Worm (Caenorhabditis elegans) whole organism, L3 larva: ENCODE measurements around the gene C30G7.2.

ENCODE experiments used
- R02D3.7 ChIP-seq: fragments of 150-350 bp; optimal IDR thresholded peaks from 2 replicates; lab custom pipeline; 2014; ENCODE audit warnings: missing biosample characterization, missing genetic modification characterization
- ama-1 ChIP-seq: fragments of 150-350 bp; optimal IDR thresholded peaks from 2 replicates; lab custom pipeline; 2018
- egl-27 ChIP-seq: sonication (generic microtip); optimal IDR thresholded peaks from 4 replicates; lab custom pipeline; 2017; ENCODE audit warnings: missing biosample characterization, missing genetic modification reagents, missing genetic modification characterization
- egl-5 ChIP-seq: fragments of 150-350 bp; optimal IDR thresholded peaks from 2 replicates; lab custom pipeline; 2017; ENCODE audit warnings: missing biosample characterization, missing genetic modification reagents, missing genetic modification characterization, inconsistent platforms
- elt-1 ChIP-seq: fragments of 150-350 bp; optimal IDR thresholded peaks from 2 replicates; lab custom pipeline; 2014; ENCODE audit warnings: missing biosample characterization, missing genetic modification characterization
- elt-2 ChIP-seq: sonication (generic microtip); optimal IDR thresholded peaks from 2 replicates; lab custom pipeline; 2016; ENCODE audit warnings: missing genetic modification reagents, mild to moderate bottlenecking, missing genetic modification characterization, missing compliant biosample characterization
- eor-1 ChIP-seq, 2 experiments: fragments of 150-350 bp; optimal IDR thresholded peaks; 2 replicates each; lab custom pipeline; 2014 to 2018; ENCODE audit warnings: missing biosample characterization in 2 of 2, missing genetic modification characterization in 2 of 2
- fkh-10 ChIP-seq: sonication (generic microtip); optimal IDR thresholded peaks from 2 replicates; lab custom pipeline; 2017; ENCODE audit warnings: missing biosample characterization, missing genetic modification reagents, missing genetic modification characterization
- fkh-2 ChIP-seq: fragments of 150-350 bp; optimal IDR thresholded peaks from 2 replicates; lab custom pipeline; 2014; ENCODE audit warnings: missing biosample characterization, missing genetic modification reagents, missing genetic modification characterization
- fos-1 ChIP-seq: fragments of 150-350 bp; optimal IDR thresholded peaks from 2 replicates; lab custom pipeline; 2014; ENCODE audit warnings: missing biosample characterization, missing genetic modification characterization
- hmg-11 ChIP-seq: sonication (generic microtip); optimal IDR thresholded peaks from 2 replicates; lab custom pipeline; 2016; ENCODE audit warnings: missing genetic modification characterization, missing compliant biosample characterization
- lin-15B ChIP-seq: fragments of 150-350 bp; optimal IDR thresholded peaks from 2 replicates; lab custom pipeline; 2014; ENCODE audit warnings: missing biosample characterization, missing genetic modification characterization
- lsy-12 ChIP-seq: sonication (generic microtip); optimal IDR thresholded peaks from 2 replicates; lab custom pipeline; 2016; ENCODE audit warnings: mild to moderate bottlenecking, missing genetic modification characterization, missing compliant biosample characterization
- mml-1 ChIP-seq: fragments of 150-350 bp; sonication (generic microtip); optimal IDR thresholded peaks from 3 replicates; lab custom pipeline; 2014; ENCODE audit warnings: missing biosample characterization, missing genetic modification characterization
- nfya-1 ChIP-seq: sonication (generic microtip); optimal IDR thresholded peaks from 2 replicates; lab custom pipeline; 2017; ENCODE audit warnings: missing genetic modification characterization, mild to moderate bottlenecking, missing compliant biosample characterization, antibody characterized with exemption, moderate library complexity; ENCODE audit not compliant: insufficient read depth
- nhr-11 ChIP-seq: fragments of 150-350 bp; optimal IDR thresholded peaks from 2 replicates; lab custom pipeline; 2014; ENCODE audit warnings: missing biosample characterization, missing genetic modification characterization
- nhr-12 ChIP-seq: fragments of 150-350 bp; optimal IDR thresholded peaks from 2 replicates; lab custom pipeline; 2014; ENCODE audit warnings: missing biosample characterization, missing genetic modification characterization
- nhr-23 ChIP-seq: fragments of 150-350 bp; optimal IDR thresholded peaks from 2 replicates; lab custom pipeline; 2014; ENCODE audit warnings: missing biosample characterization, missing genetic modification reagents, missing genetic modification characterization
- nhr-25 ChIP-seq: sonication (generic microtip); optimal IDR thresholded peaks from 2 replicates; lab custom pipeline; 2017; ENCODE audit warnings: missing biosample characterization, missing genetic modification characterization
- nhr-28 ChIP-seq: fragments of 150-350 bp; optimal IDR thresholded peaks from 2 replicates; lab custom pipeline; 2014; ENCODE audit warnings: missing biosample characterization, missing genetic modification characterization
- nhr-43 ChIP-seq: sonication (generic microtip); optimal IDR thresholded peaks from 2 replicates; lab custom pipeline; 2016; ENCODE audit warnings: mild to moderate bottlenecking, missing genetic modification characterization, missing compliant biosample characterization; ENCODE audit not compliant: poor library complexity, severe bottlenecking
- nhr-67 ChIP-seq: fragments of 150-350 bp; optimal IDR thresholded peaks from 2 replicates; lab custom pipeline; 2014; ENCODE audit warnings: missing biosample characterization, missing genetic modification characterization
- nhr-76 ChIP-seq: fragments of 150-350 bp; sonication (generic microtip); optimal IDR thresholded peaks from 5 replicates; lab custom pipeline; 2014; ENCODE audit warnings: missing biosample characterization, missing genetic modification characterization
- pha-4 ChIP-seq: fragments of 150-350 bp; optimal IDR thresholded peaks from 2 replicates; lab custom pipeline; 2014; ENCODE audit warnings: missing biosample characterization, missing genetic modification reagents, missing genetic modification characterization
- pqm-1 ChIP-seq: fragments of 150-350 bp; optimal IDR thresholded peaks from 2 replicates; lab custom pipeline; 2017; ENCODE audit warnings: missing biosample characterization, missing genetic modification characterization, inconsistent platforms
- sea-2 ChIP-seq: fragments of 150-350 bp; sonication (generic microtip); optimal IDR thresholded peaks from 4 replicates; lab custom pipeline; 2014; ENCODE audit warnings: missing biosample characterization, missing genetic modification reagents, missing genetic modification characterization
- skn-1 ChIP-seq: fragments of 150-350 bp; optimal IDR thresholded peaks from 2 replicates; lab custom pipeline; 2014; ENCODE audit warnings: missing biosample characterization, missing genetic modification characterization
- tbx-2 ChIP-seq: sonication (generic microtip); optimal IDR thresholded peaks from 2 replicates; lab custom pipeline; 2016; ENCODE audit warnings: mild to moderate bottlenecking, missing genetic modification characterization, missing compliant biosample characterization
- unc-39 ChIP-seq: sonication (generic microtip); optimal IDR thresholded peaks from 4 replicates; lab custom pipeline; 2017; ENCODE audit warnings: missing biosample characterization, missing genetic modification characterization
- ztf-11 ChIP-seq: fragments of 150-350 bp; optimal IDR thresholded peaks from 2 replicates; lab custom pipeline; 2014; ENCODE audit warnings: missing biosample characterization, missing genetic modification characterization

Gene C30G7.2

DNA sequence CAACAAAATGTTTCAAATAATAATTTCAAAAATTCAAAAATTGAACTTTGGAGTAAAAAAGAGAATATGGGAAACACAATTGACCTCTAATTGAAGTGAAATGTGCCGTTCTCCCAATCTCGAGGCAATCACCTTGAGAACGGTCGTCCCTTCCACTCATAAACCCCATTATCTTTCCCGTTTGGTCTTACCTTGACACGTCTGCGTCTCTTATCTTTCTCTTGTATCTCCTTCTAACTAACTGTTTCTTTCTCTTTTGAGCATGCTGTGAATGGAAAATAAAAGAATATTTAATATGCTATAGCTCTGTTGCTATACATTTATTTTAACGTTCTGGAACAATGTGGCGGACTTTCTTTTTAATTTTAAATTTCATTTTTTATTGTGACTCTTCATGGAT lies 37.1 kb upstream of the C30G7.2 start, which contains the start of gene H12D21.10:
Gene H12D21.10, plus strand, starts transcription at position 260 of the 400 bp plus-strand sequence.
- TF ChIP-seq ama-1 (lab: Kevin White, UChicago), result no peak
- TF ChIP-seq nhr-25 (tag; lab: Kevin White, UChicago), result peak; percentile 27
- TF ChIP-seq pha-4, result peak; percentile 15
- TF ChIP-seq elt-2 (tag; lab: Kevin White, UChicago), result peak; percentile 13

DNA sequence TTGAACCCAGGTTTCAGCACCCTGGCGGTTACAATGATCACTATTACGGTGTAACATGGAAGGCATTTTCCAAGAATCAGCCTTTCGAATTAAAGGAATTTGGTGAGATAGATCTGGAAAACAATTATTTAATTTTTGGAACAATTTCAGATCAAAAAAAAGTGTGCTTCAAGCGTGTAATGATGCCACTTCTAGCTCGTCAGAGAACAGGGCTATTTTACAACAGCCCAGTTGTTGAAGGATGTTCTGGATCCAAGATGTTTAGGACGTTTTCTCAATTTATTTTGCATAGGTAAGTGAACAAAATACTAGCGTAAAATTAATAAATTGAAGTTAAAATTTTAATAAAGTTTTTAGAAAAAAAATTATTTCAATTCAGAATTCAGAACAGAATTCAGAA lies 35.8 kb upstream of the C30G7.2 start:
- no peak for TF ChIP-seq mml-1 (tag; lab: Kevin White, UChicago)
- TF ChIP-seq pha-4, result no peak
- no peak for TF ChIP-seq nhr-11
- no peak for TF ChIP-seq ztf-11 (tag; lab: Kevin White, UChicago)
- TF ChIP-seq ama-1 (lab: Kevin White, UChicago), result no peak
- no peak for TF ChIP-seq nhr-43 (tag; lab: Kevin White, UChicago)
- TF ChIP-seq nfya-1 (tag; lab: Kevin White, UChicago), result no peak
- no peak for TF ChIP-seq fos-1 (tag; lab: Kevin White, UChicago)
- no peak for TF ChIP-seq egl-27 (tag; lab: Kevin White, UChicago)
- TF ChIP-seq tbx-2, result no peak
- no peak for TF ChIP-seq nhr-12 (tag; lab: Kevin White, UChicago)
- TF ChIP-seq eor-1 (tag; optimal IDR thresholded peaks at IDR 0.05; lab: Kevin White, UChicago), result no peak
- no peak for TF ChIP-seq lsy-12
- TF ChIP-seq elt-2 (tag; lab: Kevin White, UChicago), result no peak
- no peak for TF ChIP-seq fkh-10 (GFP tag; lab: Kevin White, UChicago)
- no peak for TF ChIP-seq hmg-11 (tag; lab: Kevin White, UChicago)
- TF ChIP-seq, all 47 proteins: peak for 0

DNA sequence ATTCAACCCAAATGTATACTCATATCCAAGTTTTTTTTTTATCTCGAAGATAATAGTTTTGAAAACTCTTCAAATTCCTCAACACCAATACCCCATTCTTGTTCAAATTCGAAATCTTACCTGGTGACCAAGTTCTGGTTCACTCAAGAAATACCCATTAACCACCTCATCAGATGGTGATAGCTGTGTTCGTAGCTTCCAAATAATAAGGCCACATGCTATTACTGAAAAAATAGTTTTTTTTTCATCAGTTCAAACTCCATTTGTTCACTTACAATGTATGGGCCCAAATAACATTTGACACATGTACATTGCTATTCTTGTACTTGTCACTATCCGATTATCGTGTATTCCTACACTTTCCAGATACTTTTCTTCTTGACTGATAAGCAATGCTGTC lies 29.2 kb upstream of the C30G7.2 start:
- TF ChIP-seq fkh-10 (GFP tag; lab: Kevin White, UChicago) (no peak), sea-2 (no peak), fkh-2 (tag; lab: Kevin White, UChicago) (no peak), nhr-43 (tag; lab: Kevin White, UChicago) (no peak), nhr-23 (tag; lab: Kevin White, UChicago) (no peak), egl-5 (tag; lab: Kevin White, UChicago) (no peak), skn-1 (tag; lab: Kevin White, UChicago) (no peak), hmg-11 (tag; lab: Kevin White, UChicago) (no peak)
- TF ChIP-seq, all 47 proteins: peak for 0

DNA sequence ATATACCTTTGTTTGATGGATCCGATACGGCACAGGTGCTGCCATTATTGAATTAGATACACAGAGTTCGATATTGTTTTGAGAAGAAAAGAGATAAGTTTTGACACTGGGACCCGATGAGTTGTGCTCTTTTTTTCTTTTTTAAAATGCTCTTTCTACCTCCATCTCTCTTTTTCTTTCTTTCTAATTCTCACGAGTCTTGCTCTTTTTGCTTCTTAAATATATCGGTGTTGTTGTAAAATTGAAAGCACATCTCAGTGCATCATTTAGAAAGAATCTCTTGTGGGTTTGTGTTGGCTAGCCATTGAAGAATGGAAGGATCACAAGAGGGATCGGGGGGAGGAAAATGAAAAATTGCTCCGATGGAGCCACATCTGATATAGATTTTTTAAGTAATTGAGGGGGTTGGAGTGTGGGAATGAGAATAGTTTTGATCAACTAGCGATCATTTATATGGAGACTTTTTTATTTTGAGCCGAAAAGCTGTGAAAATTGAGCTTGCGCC lies 27.3 kb upstream of the C30G7.2 start, which contains the start of gene H12D21.9:
Gene H12D21.9, minus strand, starts transcription at position 148 of the 505 bp plus-strand sequence.
- TF ChIP-seq nhr-11 (no peak), skn-1 (tag; lab: Kevin White, UChicago) (no peak), nhr-28 (tag; lab: Kevin White, UChicago) (no peak), sea-2 (no peak), nhr-67 (no peak), fos-1 (tag; lab: Kevin White, UChicago) (no peak), elt-2 (tag; lab: Kevin White, UChicago) (no peak)
- TF ChIP-seq, all 47 proteins: peak for 0

DNA sequence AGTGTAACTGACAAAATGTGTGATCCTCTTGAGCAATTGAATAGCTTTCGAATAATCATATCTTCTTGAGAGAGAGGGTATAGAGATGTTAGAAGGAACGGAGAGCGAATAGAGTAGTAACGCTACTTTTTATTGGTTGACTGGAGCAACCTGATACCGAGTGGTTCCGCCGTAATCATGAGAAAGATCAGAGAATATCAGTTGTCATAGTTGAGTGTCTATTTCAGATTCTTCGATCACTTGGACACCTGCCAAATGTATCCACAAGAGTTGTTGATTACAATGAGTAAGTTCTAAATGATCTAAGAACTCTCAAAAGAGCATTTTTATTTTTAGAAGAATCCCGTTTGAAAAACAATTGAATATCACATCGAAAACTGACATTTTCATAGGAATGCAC lies 25.9 kb upstream of the C30G7.2 start:
- TF ChIP-seq egl-5 (tag; lab: Kevin White, UChicago) (peak; percentile 7), nhr-12 (tag; lab: Kevin White, UChicago) (no peak)

DNA sequence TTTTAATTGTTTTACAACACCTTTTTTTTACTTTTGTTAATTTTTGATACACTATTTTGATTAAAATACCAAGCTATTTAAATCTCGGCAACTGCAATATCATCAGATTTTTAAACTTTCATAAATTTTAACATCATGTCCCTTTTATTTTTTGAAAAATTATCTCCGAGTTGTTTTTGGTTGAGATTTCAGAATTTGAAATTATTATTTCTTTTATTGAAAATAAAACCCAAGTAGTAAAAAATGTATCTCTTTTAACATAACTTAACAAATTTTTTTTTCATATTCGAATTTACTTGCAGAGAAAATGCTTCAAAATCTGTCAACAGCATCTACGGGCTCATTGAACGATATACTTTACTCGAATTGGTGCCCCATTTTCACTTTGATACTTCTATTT lies 21.1 kb upstream of the C30G7.2 start, which contains the start of gene H12D21.11:
Gene H12D21.11, plus strand, starts transcription at position 301 of the 400 bp plus-strand sequence.
- TF ChIP-seq R02D3.7 (no peak), nhr-76 (tag; lab: Kevin White, UChicago) (no peak), nhr-25 (tag; lab: Kevin White, UChicago) (no peak), pqm-1 (tag; lab: Kevin White, UChicago) (no peak)

DNA sequence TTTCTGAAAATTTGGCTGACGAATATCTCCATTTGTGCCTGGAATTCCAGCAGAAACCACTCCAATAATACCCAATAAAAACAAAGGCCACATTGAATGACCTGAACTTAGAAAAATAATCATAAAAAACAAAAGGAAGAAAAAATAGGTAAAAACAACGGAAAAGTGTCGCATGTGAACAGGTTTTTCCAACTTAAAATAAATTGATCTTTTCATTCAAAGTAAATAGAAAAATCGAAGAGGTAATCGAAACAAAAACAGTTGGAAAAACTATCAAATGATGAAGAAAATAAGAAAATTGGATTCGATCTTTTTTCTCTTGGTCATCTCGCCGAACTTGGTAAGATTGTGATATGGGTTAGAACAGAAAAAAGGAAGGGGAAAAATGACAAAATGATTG lies 15.2 kb upstream of the C30G7.2 start, which contains the start of gene zmp-4:
Gene zmp-4, minus strand, starts transcription at position 101 of the 400 bp plus-strand sequence.
- TF ChIP-seq egl-27 (tag; lab: Kevin White, UChicago), result no peak
- no peak for TF ChIP-seq hmg-11 (tag; lab: Kevin White, UChicago)
- no peak for TF ChIP-seq fkh-10 (GFP tag; lab: Kevin White, UChicago)
- no peak for TF ChIP-seq unc-39 (tag; lab: Kevin White, UChicago)
- no peak for TF ChIP-seq nhr-12 (tag; lab: Kevin White, UChicago)
- no peak for TF ChIP-seq lsy-12
- no peak for TF ChIP-seq skn-1 (tag; lab: Kevin White, UChicago)
- TF ChIP-seq egl-5 (tag; lab: Kevin White, UChicago), result no peak
- TF ChIP-seq elt-1 (tag; lab: Kevin White, UChicago), result no peak
- no peak for TF ChIP-seq mml-1 (tag; lab: Kevin White, UChicago)
- TF ChIP-seq lin-15B (tag; lab: Kevin White, UChicago), result no peak
- TF ChIP-seq nhr-76 (tag; lab: Kevin White, UChicago), result no peak
- TF ChIP-seq, all 47 proteins: peak for 0
